Worm (Caenorhabditis elegans) whole organism, late embryonic: ENCODE results near the gene Y37A1B.7.

Experiments
- F13H6.1 ChIP-seq: sonication (generic microtip); optimal IDR thresholded peaks from 2 replicates; lab custom pipeline; 2016; ENCODE audit warnings: missing genetic modification characterization, missing compliant biosample characterization
- T23F11.4 ChIP-seq: fragments of 200-800 bp; sonication (Bioruptor generic); optimal IDR thresholded peaks from 2 replicates; lab custom pipeline; 2018; ENCODE audit warnings: mild to moderate bottlenecking, missing genetic modification characterization, missing compliant biosample characterization
- Y22D7AL.16 ChIP-seq: sonication (generic microtip); optimal IDR thresholded peaks from 2 replicates; lab custom pipeline; 2016; ENCODE audit warnings: missing genetic modification characterization, missing compliant biosample characterization
- ama-1 ChIP-seq: fragments of 150-350 bp; optimal IDR thresholded peaks from 2 replicates; lab custom pipeline; 2014
- ceh-14 ChIP-seq: sonication (generic microtip); optimal IDR thresholded peaks from 2 replicates; lab custom pipeline; 2016; ENCODE audit warnings: missing genotype, missing genetic modification characterization, missing compliant biosample characterization
- ceh-18 ChIP-seq: sonication (generic microtip); optimal IDR thresholded peaks from 2 replicates; lab custom pipeline; 2016; ENCODE audit warnings: missing genetic modification characterization, missing compliant biosample characterization
- ceh-2 ChIP-seq: sonication (generic microtip); optimal IDR thresholded peaks from 2 replicates; lab custom pipeline; 2016; ENCODE audit warnings: missing genotype, missing genetic modification characterization, missing compliant biosample characterization
- ceh-24 ChIP-seq: sonication (generic microtip); optimal IDR thresholded peaks from 2 replicates; lab custom pipeline; 2016; ENCODE audit warnings: mild to moderate bottlenecking, missing genetic modification characterization, missing compliant biosample characterization
- ceh-30 ChIP-seq: fragments of 150-350 bp; optimal IDR thresholded peaks from 2 replicates; lab custom pipeline; 2014; ENCODE audit warnings: missing biosample characterization, missing genetic modification characterization
- ceh-31 ChIP-seq: sonication (generic microtip); optimal IDR thresholded peaks from 2 replicates; lab custom pipeline; 2016; ENCODE audit warnings: missing genetic modification characterization, missing compliant biosample characterization
- ceh-34 ChIP-seq: sonication (generic microtip); optimal IDR thresholded peaks from 2 replicates; lab custom pipeline; 2016; ENCODE audit warnings: mild to moderate bottlenecking, missing genetic modification characterization, missing compliant biosample characterization
- ceh-6 ChIP-seq: fragments of 200-800 bp; sonication (Bioruptor generic); optimal IDR thresholded peaks from 2 replicates; lab custom pipeline; 2018; ENCODE audit warnings: mild to moderate bottlenecking, missing genetic modification characterization, missing compliant biosample characterization
- dmd-4 ChIP-seq: sonication (generic microtip); optimal IDR thresholded peaks from 2 replicates; lab custom pipeline; 2016; ENCODE audit warnings: borderline replicate concordance, missing genetic modification characterization, missing compliant biosample characterization
- elt-2 ChIP-seq: sonication (generic microtip); optimal IDR thresholded peaks from 2 replicates; lab custom pipeline; 2016; ENCODE audit warnings: missing genetic modification reagents, missing genetic modification characterization, missing compliant biosample characterization
- ets-4 ChIP-seq: sonication (generic microtip); optimal IDR thresholded peaks from 2 replicates; lab custom pipeline; 2016; ENCODE audit warnings: missing genetic modification characterization, missing compliant biosample characterization
- eyg-1 ChIP-seq: sonication (generic microtip); optimal IDR thresholded peaks from 2 replicates; lab custom pipeline; 2016; ENCODE audit warnings: missing genotype, missing genetic modification characterization, missing compliant biosample characterization
- fax-1 ChIP-seq: sonication (generic microtip); optimal IDR thresholded peaks from 2 replicates; lab custom pipeline; 2016; ENCODE audit warnings: missing genotype, missing genetic modification characterization, missing compliant biosample characterization
- fkh-10 ChIP-seq: fragments of 150-350 bp; optimal IDR thresholded peaks from 2 replicates; lab custom pipeline; 2014; ENCODE audit warnings: missing biosample characterization, missing genetic modification reagents, missing genetic modification characterization
- gmeb-2 ChIP-seq: sonication (generic microtip); optimal IDR thresholded peaks from 2 replicates; lab custom pipeline; 2016; ENCODE audit warnings: missing genetic modification characterization, inconsistent platforms, missing compliant biosample characterization
- hlh-13 ChIP-seq: fragments of 200-800 bp; sonication (Bioruptor generic); optimal IDR thresholded peaks from 2 replicates; lab custom pipeline; 2018; ENCODE audit warnings: mild to moderate bottlenecking, missing genetic modification characterization, missing compliant biosample characterization
- hlh-30 ChIP-seq: sonication (generic microtip); optimal IDR thresholded peaks from 2 replicates; lab custom pipeline; 2017; ENCODE audit warnings: antibody characterized with exemption, missing genetic modification characterization, missing compliant biosample characterization; ENCODE audit not compliant: insufficient read depth
- hlh-8 ChIP-seq: sonication (generic microtip); optimal IDR thresholded peaks from 2 replicates; lab custom pipeline; 2016; ENCODE audit warnings: missing genotype, missing genetic modification characterization, missing compliant biosample characterization
- lim-6 ChIP-seq: sonication (generic microtip); optimal IDR thresholded peaks from 2 replicates; lab custom pipeline; 2016; ENCODE audit warnings: missing genetic modification characterization, missing compliant biosample characterization
- lin-11 ChIP-seq: fragments of 200-800 bp; sonication (Bioruptor generic); optimal IDR thresholded peaks from 2 replicates; lab custom pipeline; 2018; ENCODE audit warnings: mild to moderate bottlenecking, missing genetic modification characterization, missing compliant biosample characterization
- madf-2 ChIP-seq: sonication (generic microtip); optimal IDR thresholded peaks from 2 replicates; lab custom pipeline; 2017; ENCODE audit warnings: missing genetic modification characterization, missing compliant biosample characterization
- nfya-1 ChIP-seq: sonication (generic microtip); optimal IDR thresholded peaks from 2 replicates; lab custom pipeline; 2017; ENCODE audit warnings: missing genetic modification characterization, mild to moderate bottlenecking, missing compliant biosample characterization, antibody characterized with exemption, moderate library complexity
- nhr-11 ChIP-seq: fragments of 150-350 bp; optimal IDR thresholded peaks from 2 replicates; lab custom pipeline; 2014; ENCODE audit warnings: missing biosample characterization, missing genetic modification characterization
- nhr-232 ChIP-seq: sonication (generic microtip); optimal IDR thresholded peaks from 2 replicates; lab custom pipeline; 2016; ENCODE audit warnings: missing genetic modification characterization, missing compliant biosample characterization
- npax-4 ChIP-seq: sonication (generic microtip); optimal IDR thresholded peaks from 2 replicates; lab custom pipeline; 2016; ENCODE audit warnings: missing genetic modification characterization, missing compliant biosample characterization
- odd-2 ChIP-seq: sonication (generic microtip); optimal IDR thresholded peaks from 2 replicates; lab custom pipeline; 2017; ENCODE audit warnings: antibody characterized with exemption, mild to moderate bottlenecking, missing genetic modification characterization, missing compliant biosample characterization
- pat-9 ChIP-seq: fragments of 200-800 bp; sonication (Bioruptor generic); optimal IDR thresholded peaks from 2 replicates; lab custom pipeline; 2018; ENCODE audit warnings: mild to moderate bottlenecking, missing genetic modification characterization, moderate library complexity, missing compliant biosample characterization
- pha-2 ChIP-seq: sonication (generic microtip); optimal IDR thresholded peaks from 2 replicates; lab custom pipeline; 2017; ENCODE audit warnings: mild to moderate bottlenecking, missing genetic modification characterization, missing compliant biosample characterization
- pqm-1 ChIP-seq: sonication (generic microtip); optimal IDR thresholded peaks from 2 replicates; lab custom pipeline; 2016; ENCODE audit warnings: missing genetic modification characterization, missing compliant biosample characterization
- pros-1 ChIP-seq: fragments of 150-350 bp; optimal IDR thresholded peaks from 2 replicates; lab custom pipeline; 2014; ENCODE audit warnings: missing biosample characterization, missing genetic modification reagents, missing genetic modification characterization
- ref-2 ChIP-seq: sonication (generic microtip); optimal IDR thresholded peaks from 2 replicates; lab custom pipeline; 2016; ENCODE audit warnings: missing genetic modification characterization, missing compliant biosample characterization
- syd-9 ChIP-seq: sonication (generic microtip); optimal IDR thresholded peaks from 2 replicates; lab custom pipeline; 2016; ENCODE audit warnings: mild to moderate bottlenecking, missing genetic modification characterization, moderate library complexity, missing compliant biosample characterization
- tbx-7 ChIP-seq: sonication (generic microtip); optimal IDR thresholded peaks from 2 replicates; lab custom pipeline; 2016; ENCODE audit warnings: missing genotype, missing genetic modification characterization, missing compliant biosample characterization
- ttx-3 ChIP-seq: sonication (generic microtip); optimal IDR thresholded peaks from 2 replicates; lab custom pipeline; 2016; ENCODE audit warnings: missing genetic modification reagents, missing genetic modification characterization, missing compliant biosample characterization
- unc-3 ChIP-seq, 2 experiments: fragments of 200-800 bp in 1 of 2; sonication (Bioruptor generic) in 1 of 2; sonication (generic microtip) in 1 of 2; conservative IDR thresholded peaks in 1 of 2; optimal IDR thresholded peaks in 1 of 2; 2 replicates each; pipeline versions ENCODE4 v1.3.6 to Lab custom; 2016 to 2022; ENCODE audit warnings: missing compliant biosample characterization in 2 of 2, missing genetic modification characterization in 2 of 2, missing genetic modification reagents in 1 of 2
- unc-42 ChIP-seq: sonication (generic microtip); optimal IDR thresholded peaks from 2 replicates; lab custom pipeline; 2016; ENCODE audit warnings: missing genotype, missing genetic modification characterization, missing compliant biosample characterization
- unc-55 ChIP-seq: sonication (generic microtip); optimal IDR thresholded peaks from 2 replicates; lab custom pipeline; 2017; ENCODE audit warnings: missing biosample characterization, missing genetic modification reagents, missing genetic modification characterization
- unc-86 ChIP-seq: sonication (generic microtip); optimal IDR thresholded peaks from 2 replicates; lab custom pipeline; 2016; ENCODE audit warnings: missing genetic modification characterization, missing compliant biosample characterization
- zip-5 ChIP-seq: sonication (generic microtip); optimal IDR thresholded peaks from 2 replicates; lab custom pipeline; 2016; ENCODE audit warnings: missing genetic modification characterization, missing compliant biosample characterization
- ztf-16 ChIP-seq: sonication (generic microtip); optimal IDR thresholded peaks from 2 replicates; lab custom pipeline; 2017; ENCODE audit warnings: missing genetic modification characterization, missing compliant biosample characterization

The Y37A1B.7 gene

ce11 chrIV:14033752-14034570, 9.6 kb downstream of the Y37A1B.7 start (continued):
- TF ChIP-seq fkh-10 (GFP tag; lab: Kevin White, UChicago) (peak; percentile 38), F13H6.1 (tag; lab: Kevin White, UChicago) (peak; percentile 40), Y22D7AL.16 (tag; lab: Kevin White, UChicago) (peak; percentile 95), eyg-1 (tag; lab: Kevin White, UChicago) (peak; percentile 92), npax-4 (tag; lab: Kevin White, UChicago) (peak; percentile 81), gmeb-2 (tag; lab: Kevin White, UChicago) (peak; percentile 95), pqm-1 (tag; lab: Kevin White, UChicago) (peak; percentile 59), pat-9 (tag; lab: Kevin White, UChicago) (peak; percentile 96), lim-6 (peak; percentile 74), zip-5 (peak; percentile 70), madf-2 (tag; lab: Kevin White, UChicago) (peak; percentile 88), nfya-1 (peak; percentile 97), fax-1 (tag; lab: Kevin White, UChicago) (peak; percentile 70), nhr-232 (tag; lab: Kevin White, UChicago) (peak; percentile 81), unc-86 (peak; percentile 86), unc-3 (GFP tag; conservative IDR thresholded peaks at IDR 0.05; lab: Robert Waterston, UW) (peak; percentile 84), unc-3 (tag; optimal IDR thresholded peaks at IDR 0.05; lab: Kevin White, UChicago) (peak; percentile 70), pha-2 (tag; lab: Kevin White, UChicago) (peak; percentile 97), unc-42 (tag; lab: Kevin White, UChicago) (peak; percentile 36), ref-2 (tag; lab: Kevin White, UChicago) (peak; percentile 89), syd-9 (peak; percentile 95), ceh-6 (GFP tag; lab: Kevin White, UChicago) (peak; percentile 82), ceh-30 (peak; percentile 69), ztf-16 (tag; lab: Kevin White, UChicago) (peak; percentile 81), nhr-11 (peak; percentile 12), tbx-7 (tag; lab: Kevin White, UChicago) (peak; percentile 80), unc-55 (peak; percentile 29), hlh-8 (tag; lab: Kevin White, UChicago) (peak; percentile 83), dmd-4 (tag; lab: Kevin White, UChicago) (peak; percentile 77)

ce11 chrIV:14033502-14033751, 10.2 kb downstream of the Y37A1B.7 start:
- TF ChIP-seq unc-55 = peak; percentile 79
- TF ChIP-seq ets-4 = peak; percentile 82
- no peak for TF ChIP-seq ceh-34 (tag; lab: Kevin White, UChicago)
- no peak for TF ChIP-seq nfya-1
- peak; percentile 93 for TF ChIP-seq ceh-14
- TF ChIP-seq ceh-31 = peak; percentile 95
- TF ChIP-seq F13H6.1 (tag; lab: Kevin White, UChicago) = peak; percentile 96
- no peak for TF ChIP-seq unc-86
- TF ChIP-seq unc-42 (tag; lab: Kevin White, UChicago) = peak; percentile 28
- no peak for TF ChIP-seq Y22D7AL.16 (tag; lab: Kevin White, UChicago)

ce11 chrIV:14032620-14033501, 10.7 kb downstream of the Y37A1B.7 start:
- no peak for TF ChIP-seq odd-2 (tag; lab: Kevin White, UChicago)
- peak; percentile 84 for TF ChIP-seq ama-1 (lab: Kevin White, UChicago)
- TF ChIP-seq eyg-1 (tag; lab: Kevin White, UChicago) = peak; percentile 35
- no peak for TF ChIP-seq ceh-24 (tag; lab: Kevin White, UChicago)
- TF ChIP-seq hlh-13 = no peak
- TF ChIP-seq T23F11.4 = peak; percentile 39
- TF ChIP-seq pros-1 (tag; lab: Kevin White, UChicago) = peak; percentile 86
- TF ChIP-seq ztf-16 (tag; lab: Kevin White, UChicago) = no peak
- no peak for TF ChIP-seq unc-86
- TF ChIP-seq unc-55 = peak; percentile 94
- TF ChIP-seq nfya-1 = peak; percentile 84
- TF ChIP-seq ceh-6 (GFP tag; lab: Kevin White, UChicago) = peak; percentile 47
- TF ChIP-seq lin-11 (tag; lab: Kevin White, UChicago) = no peak
- peak; percentile 29 for TF ChIP-seq ttx-3 (tag; lab: Kevin White, UChicago)
- peak; percentile 2 for TF ChIP-seq ceh-18
- peak; percentile 58 for TF ChIP-seq ceh-2 (tag; lab: Kevin White, UChicago)
- peak; percentile 54 for TF ChIP-seq ref-2 (tag; lab: Kevin White, UChicago)
- peak; percentile 19 for TF ChIP-seq syd-9
- no peak for TF ChIP-seq fax-1 (tag; lab: Kevin White, UChicago)
- no peak for TF ChIP-seq tbx-7 (tag; lab: Kevin White, UChicago)
- TF ChIP-seq ceh-30 = no peak
- TF ChIP-seq hlh-30 (tag; lab: Kevin White, UChicago) = peak; percentile 91
- TF ChIP-seq ets-4 = no peak
- peak; percentile 22 for TF ChIP-seq elt-2 (tag; lab: Kevin White, UChicago)
